Worm (Caenorhabditis elegans): Measurements from ENCODE around the gene ssp-32.

The ssp-32 gene

ce11 chrIV:9867915-9868314 lies 27.3 kb upstream of the ssp-32 start (continued):
- no peak for TF ChIP-seq irx-1 (tag; optimal IDR thresholded peaks at IDR 0.05)
- no peak for TF ChIP-seq elt-2 (tag; optimal IDR thresholded peaks at IDR 0.05)
- no peak for TF ChIP-seq nhr-237 (tag; optimal IDR thresholded peaks at IDR 0.05)
- TF ChIP-seq F16B12.6 (tag; optimal IDR thresholded peaks at IDR 0.05): no peak
- TF ChIP-seq elt-3 (tag; optimal IDR thresholded peaks at IDR 0.05): peak in 5 of 6 experiments; percentile 56 to 98 (median 67)
- TF ChIP-seq C16A3.4 (tag; optimal IDR thresholded peaks at IDR 0.05): peak; percentile 44
- no peak for TF ChIP-seq unc-98 (GFP tag; IDR thresholded peaks at IDR 0.05)
- no peak for TF ChIP-seq ztf-11 (tag; optimal IDR thresholded peaks at IDR 0.05)
- TF ChIP-seq nhr-77 (tag; optimal IDR thresholded peaks at IDR 0.05): no peak

DNA sequence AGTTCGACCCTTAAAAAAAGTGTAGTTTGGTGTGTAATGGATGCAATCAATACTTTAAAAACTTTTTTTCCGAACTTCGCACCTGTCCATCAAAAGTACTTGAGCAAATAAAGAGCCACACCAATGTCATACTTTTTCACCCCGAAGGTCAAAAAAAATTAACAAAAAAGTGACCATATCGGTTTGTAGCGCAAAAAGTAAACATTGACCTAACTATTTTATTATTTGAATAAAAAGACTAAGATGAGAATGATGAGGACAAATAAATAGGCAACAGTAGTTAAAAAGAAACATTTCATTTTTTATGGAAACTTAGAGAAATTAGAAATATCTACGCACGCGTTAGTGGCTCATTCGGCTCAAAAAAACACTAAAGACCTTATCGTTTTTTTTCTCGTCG lies 25.8 kb upstream of the ssp-32 start:
- TF ChIP-seq nhr-77 (tag; optimal IDR thresholded peaks at IDR 0.05) (peak; percentile 16), lin-15B (tag; optimal IDR thresholded peaks at IDR 0.05) (no peak), tbx-2 (tag; optimal IDR thresholded peaks at IDR 0.05) (peak; percentile 45), nhr-47 (tag; optimal IDR thresholded peaks at IDR 0.05) (no peak), aly-2 (tag; optimal IDR thresholded peaks at IDR 0.05) (no peak), lin-14 (GFP tag; optimal IDR thresholded peaks at IDR 0.05) (peak; percentile 31), vab-15 (tag; optimal IDR thresholded peaks at IDR 0.05) (no peak), sox-4 (tag; optimal IDR thresholded peaks at IDR 0.05) (no peak), ztf-4 (tag; optimal IDR thresholded peaks at IDR 0.05) (no peak)

ce11 chrIV:9872210-9872609 lies 23.0 kb upstream of the ssp-32 start:
- TF ChIP-seq ces-1 (GFP tag; optimal IDR thresholded peaks at IDR 0.05) (no peak), fkh-4 (tag; optimal IDR thresholded peaks at IDR 0.05; ENCODE audit: borderline replicate concordance) (no peak), nhr-20 (tag; optimal IDR thresholded peaks at IDR 0.05) (peak; percentile 52), nhr-85 (tag) (peak; percentile 86), C34B4.2 (tag; optimal IDR thresholded peaks at IDR 0.05) (no peak), alr-1 (tag; optimal IDR thresholded peaks at IDR 0.05; ENCODE audit: borderline replicate concordance) (no peak), fkh-8 (tag; optimal IDR thresholded peaks at IDR 0.05) (no peak), nhr-90 (tag; optimal IDR thresholded peaks at IDR 0.05; ENCODE audit: poor library complexity) (no peak), aly-2 (tag; optimal IDR thresholded peaks at IDR 0.05) (no peak), tlp-1 (tag; optimal IDR thresholded peaks at IDR 0.05) (no peak), ceh-8 (GFP tag; optimal IDR thresholded peaks at IDR 0.05) (no peak), egl-13 (tag; optimal IDR thresholded peaks at IDR 0.05) (no peak), ama-1 (optimal IDR thresholded peaks at IDR 0.05) (no peak), ceh-90 (tag; optimal IDR thresholded peaks at IDR 0.05) (no peak), elt-3 (tag; optimal IDR thresholded peaks at IDR 0.05) (no peak), ceh-82 (tag; optimal IDR thresholded peaks at IDR 0.05) (no peak), nhr-84 (tag; optimal IDR thresholded peaks at IDR 0.05) (no peak), lin-39 (tag; optimal IDR thresholded peaks at IDR 0.05) (no peak), efl-1 (optimal IDR thresholded peaks at IDR 0.05) (no peak), efl-1 (GFP tag; optimal IDR thresholded peaks at IDR 0.05 in 1 of 2) (peak in 1 of 2 experiments; percentile 53), skn-1 (tag; optimal IDR thresholded peaks at IDR 0.05) (no peak), unc-98 (GFP tag; IDR thresholded peaks at IDR 0.05) (no peak), pax-3 (tag; optimal IDR thresholded peaks at IDR 0.05) (no peak), nhr-19 (GFP tag; conservative IDR thresholded peaks at IDR 0.05) (no peak), lsy-2 (tag; optimal IDR thresholded peaks at IDR 0.05) (peak in 1 of 2 experiments; percentile 29)

DNA sequence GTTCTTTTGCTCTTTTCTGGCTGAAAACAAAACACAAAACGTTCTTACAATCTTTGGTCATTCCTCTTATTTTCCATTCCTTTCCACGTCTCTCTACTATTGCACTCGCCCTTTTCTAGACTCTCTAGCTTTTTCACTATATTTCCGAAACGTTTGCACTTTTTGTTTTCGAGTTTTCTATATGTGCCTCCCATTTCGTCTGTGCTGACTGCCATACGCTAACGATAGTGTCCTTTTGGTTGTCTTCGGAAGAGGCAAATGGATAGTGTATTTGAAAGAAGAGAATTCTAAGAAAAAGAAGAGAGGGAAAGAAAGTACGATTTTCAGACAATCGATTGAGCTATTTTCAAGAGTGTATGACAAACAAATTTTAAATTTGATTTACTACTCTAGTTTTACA lies 22.4 kb upstream of the ssp-32 start:
- no peak for TF ChIP-seq ztf-11 (tag; optimal IDR thresholded peaks at IDR 0.05)
- TF ChIP-seq C04F5.9 (tag; optimal IDR thresholded peaks at IDR 0.05): no peak
- TF ChIP-seq Y116A8C.19 (tag; optimal IDR thresholded peaks at IDR 0.05; ENCODE audit: borderline replicate concordance): no peak
- TF ChIP-seq nhr-11 (tag; optimal IDR thresholded peaks at IDR 0.05): no peak
- peak; percentile 39 for TF ChIP-seq elt-2 (tag; optimal IDR thresholded peaks at IDR 0.05)
- TF ChIP-seq ceh-88 (GFP tag; IDR thresholded peaks at IDR 0.05): no peak
- TF ChIP-seq lin-13 (GFP tag; optimal IDR thresholded peaks at IDR 0.05): no peak
- TF ChIP-seq nhr-28 (tag; optimal IDR thresholded peaks at IDR 0.05): no peak
- peak; percentile 37 for TF ChIP-seq nhr-71 (tag; optimal IDR thresholded peaks at IDR 0.05)
- no peak for TF ChIP-seq fkh-8 (tag; optimal IDR thresholded peaks at IDR 0.05)
- peak in 1 of 2 experiments; percentile 11 for TF ChIP-seq lsy-2 (tag; optimal IDR thresholded peaks at IDR 0.05)
- peak; percentile 14 for TF ChIP-seq mep-1 (tag; optimal IDR thresholded peaks at IDR 0.05)
- TF ChIP-seq nhr-12 (tag; optimal IDR thresholded peaks at IDR 0.05): no peak
- TF ChIP-seq elt-3 (tag; optimal IDR thresholded peaks at IDR 0.05): no peak
- TF ChIP-seq dpl-1 (GFP tag; optimal IDR thresholded peaks at IDR 0.05): no peak
- TF ChIP-seq ceh-8 (GFP tag; optimal IDR thresholded peaks at IDR 0.05): no peak
- no peak for TF ChIP-seq lir-3 (tag; optimal IDR thresholded peaks at IDR 0.05; ENCODE audit: poor library complexity)

All from whole organism, L1 larva.